Fruit fly (Drosophila melanogaster) whole organism, embryonic: Measurements from ENCODE around the gene hd.

ENCODE experiments used
- Aef1 ChIP-seq: fragments of 200-800 bp; sonication (Bioruptor generic); IDR thresholded peaks from 3 replicates; pipeline ENCODE4 v1.3.6; 2022; ENCODE audit warnings: missing biosample characterization, missing genetic modification characterization
- B-H2 ChIP-seq: fragments of 200-800 bp; sonication (Bioruptor generic); optimal IDR thresholded peaks from 2 replicates; lab custom pipeline; 2018; ENCODE audit warnings: missing biosample characterization, mild to moderate bottlenecking, missing genetic modification characterization
- CG10267 ChIP-seq: fragments of 200-800 bp; sonication (Bioruptor generic); optimal IDR thresholded peaks from 2 replicates; lab custom pipeline; 2018; ENCODE audit warnings: missing biosample characterization, mild to moderate bottlenecking, missing genetic modification characterization, moderate library complexity
- CG10274 ChIP-seq: fragments of 200-800 bp; sonication (Bioruptor generic); optimal IDR thresholded peaks from 3 replicates; lab custom pipeline; 2017; ENCODE audit warnings: missing biosample characterization, mild to moderate bottlenecking, missing genetic modification characterization
- CG11398 ChIP-seq: fragments of 200-800 bp; sonication (Bioruptor generic); optimal IDR thresholded peaks from 2 replicates; lab custom pipeline; 2016; ENCODE audit warnings: missing biosample characterization, missing genetic modification characterization
- CG1233 ChIP-seq: fragments of 200-800 bp; sonication (Bioruptor generic); optimal IDR thresholded peaks from 4 replicates; lab custom pipeline; 2018; ENCODE audit warnings: missing biosample characterization, mild to moderate bottlenecking, missing genetic modification characterization
- CG14441 ChIP-seq: fragments of 200-800 bp; sonication (Bioruptor generic); IDR thresholded peaks from 2 replicates; pipeline ENCODE4 v1.3.6; 2022; ENCODE audit warnings: missing biosample characterization, missing genetic modification characterization
- CG17328 ChIP-seq: fragments of 200-800 bp; sonication (Bioruptor generic); IDR thresholded peaks from 2 replicates; pipeline ENCODE4 v1.3.6; 2022; ENCODE audit warnings: missing biosample characterization, missing genetic modification characterization
- CG18011 ChIP-seq: fragments of 200-800 bp; sonication (Bioruptor generic); optimal IDR thresholded peaks from 2 replicates; lab custom pipeline; 2017; ENCODE audit warnings: missing biosample characterization, missing genetic modification characterization, mild to moderate bottlenecking, moderate library complexity, missing genotype
- CG18599 ChIP-seq: fragments of 200-800 bp; sonication (Bioruptor generic); optimal IDR thresholded peaks from 3 replicates; lab custom pipeline; 2017; ENCODE audit warnings: missing biosample characterization, missing genetic modification characterization, mild to moderate bottlenecking, moderate library complexity, missing genetic modification reagents
- CG2875 ChIP-seq: fragments of 200-800 bp; sonication (Bioruptor generic); optimal IDR thresholded peaks from 2 replicates; lab custom pipeline; 2017; ENCODE audit warnings: missing biosample characterization, mild to moderate bottlenecking, missing genetic modification characterization, missing genetic modification reagents
- CG30020 ChIP-seq: fragments of 200-800 bp; optimal IDR thresholded peaks from 2 replicates; lab custom pipeline; 2019; ENCODE audit warnings: missing biosample characterization, mild to moderate bottlenecking, missing genetic modification characterization, moderate library complexity
- CG31365 ChIP-seq: fragments of 200-800 bp; sonication (Bioruptor generic); optimal IDR thresholded peaks from 2 replicates; lab custom pipeline; 2018; ENCODE audit warnings: missing biosample characterization, mild to moderate bottlenecking, missing genetic modification characterization
- CG32767 ChIP-seq: fragments of 200-800 bp; sonication (Bioruptor generic); IDR thresholded peaks from 2 replicates; pipeline ENCODE4 v1.3.6; 2022; ENCODE audit warnings: missing biosample characterization, missing genetic modification characterization
- CG42726 ChIP-seq: fragments of 200-800 bp; sonication (Bioruptor generic); IDR thresholded peaks from 2 replicates; pipeline ENCODE4 v1.3.6; 2022; ENCODE audit warnings: missing biosample characterization, missing genetic modification characterization; ENCODE audit not compliant: partially characterized antibody
- CG4328 ChIP-seq: fragments of 200-800 bp; sonication (Bioruptor generic); optimal IDR thresholded peaks from 3 replicates; lab custom pipeline; 2017; ENCODE audit warnings: missing biosample characterization, missing genetic modification reagents, missing genetic modification characterization
- CG4404 ChIP-seq: fragments of 200-800 bp; sonication (Bioruptor generic); IDR thresholded peaks from 2 replicates; pipeline ENCODE4 v1.3.6; 2022; ENCODE audit warnings: missing biosample characterization, missing genetic modification characterization
- CG5953 ChIP-seq: fragments of 200-800 bp; sonication (Bioruptor generic); IDR thresholded peaks from 2 replicates; pipeline ENCODE4 v1.3.6; 2022; ENCODE audit warnings: missing biosample characterization, missing genetic modification characterization
- CG6689 ChIP-seq: fragments of 200-800 bp; sonication (Bioruptor generic); IDR thresholded peaks from 2 replicates; pipeline ENCODE4 v1.3.6; 2022; ENCODE audit warnings: missing biosample characterization, missing genetic modification characterization
- CG6813 ChIP-seq: fragments of 200-800 bp; sonication (Bioruptor generic); optimal IDR thresholded peaks from 2 replicates; lab custom pipeline; 2017; ENCODE audit warnings: missing biosample characterization, missing genetic modification characterization, mild to moderate bottlenecking, moderate library complexity, missing genetic modification reagents
- CG6854 ChIP-seq: fragments of 200-800 bp; sonication (Bioruptor generic); optimal IDR thresholded peaks from 3 replicates; lab custom pipeline; 2017; ENCODE audit warnings: missing biosample characterization, mild to moderate bottlenecking, missing genetic modification characterization
- CG7987 ChIP-seq: fragments of 200-800 bp; sonication (Bioruptor generic); optimal IDR thresholded peaks from 2 replicates; lab custom pipeline; 2018; ENCODE audit warnings: missing biosample characterization, mild to moderate bottlenecking, missing genetic modification characterization, moderate library complexity
- CG8290 ChIP-seq, 3 experiments: fragments of 200-800 bp; sonication (Bioruptor generic); optimal IDR thresholded peaks; 2 replicates each; lab custom pipeline; 2016 to 2019; ENCODE audit warnings: missing biosample characterization in 3 of 3, missing genetic modification characterization in 3 of 3, mild to moderate bottlenecking in 2 of 3, moderate library complexity in 1 of 3
- CG9215 ChIP-seq: fragments of 200-800 bp; sonication (Bioruptor generic); IDR thresholded peaks from 2 replicates; pipeline ENCODE4 v1.3.6; 2022; ENCODE audit warnings: missing biosample characterization, missing genetic modification characterization
- CG9797 ChIP-seq: fragments of 200-800 bp; sonication (Bioruptor generic); optimal IDR thresholded peaks from 3 replicates; lab custom pipeline; 2018; ENCODE audit warnings: missing biosample characterization, mild to moderate bottlenecking, missing genetic modification characterization
- CG9817 ChIP-seq: fragments of 200-800 bp; sonication (Bioruptor generic); optimal IDR thresholded peaks from 2 replicates; lab custom pipeline; 2018; ENCODE audit warnings: missing biosample characterization, mild to moderate bottlenecking, missing genetic modification characterization, moderate library complexity
- Dfd ChIP-seq, 2 experiments: fragments of >200 bp; optimal IDR thresholded peaks; 2 replicates each; lab custom pipeline; 2017; ENCODE audit warnings: missing biosample characterization in 2 of 2, missing genetic modification characterization in 2 of 2
- Hr3 ChIP-seq: fragments of 200-800 bp; sonication (Bioruptor generic); optimal IDR thresholded peaks from 3 replicates; lab custom pipeline; 2016; ENCODE audit warnings: missing biosample characterization, missing genetic modification characterization
- Side ChIP-seq: fragments of 200-800 bp; sonication (Bioruptor generic); optimal IDR thresholded peaks from 2 replicates; lab custom pipeline; 2016; ENCODE audit warnings: missing biosample characterization, missing genetic modification characterization
- Usf ChIP-seq: fragments of 200-800 bp; sonication (Bioruptor generic); optimal IDR thresholded peaks from 2 replicates; lab custom pipeline; 2017; ENCODE audit warnings: missing genotype, missing biosample characterization, missing genetic modification characterization
- Xbp1 ChIP-seq: fragments of 200-800 bp; sonication (Bioruptor generic); optimal IDR thresholded peaks from 3 replicates; lab custom pipeline; 2016; ENCODE audit warnings: missing biosample characterization, mild to moderate bottlenecking, missing genetic modification characterization
- bbx ChIP-seq: fragments of 200-800 bp; sonication (Bioruptor generic); IDR thresholded peaks from 2 replicates; pipeline ENCODE4 v1.3.6; 2022; ENCODE audit warnings: missing biosample characterization, missing genetic modification characterization; ENCODE audit not compliant: partially characterized antibody
- bowl ChIP-seq: fragments of 200-800 bp; sonication (Bioruptor generic); IDR thresholded peaks from 2 replicates; pipeline ENCODE4 v1.3.6; 2022; ENCODE audit warnings: missing biosample characterization, missing genetic modification characterization
- caup ChIP-seq: fragments of 200-800 bp; sonication (Bioruptor generic); optimal IDR thresholded peaks from 3 replicates; lab custom pipeline; 2017; ENCODE audit warnings: missing biosample characterization, mild to moderate bottlenecking, missing genetic modification characterization, moderate library complexity; ENCODE audit not compliant: severe bottlenecking
- crol ChIP-seq: fragments of 200-800 bp; sonication (Bioruptor generic); IDR thresholded peaks from 2 replicates; pipeline ENCODE4 v1.3.6; 2022; ENCODE audit warnings: missing biosample characterization, missing genetic modification characterization
- disco-r ChIP-seq: fragments of 200-800 bp; sonication (Bioruptor generic); optimal IDR thresholded peaks from 2 replicates; lab custom pipeline; 2016; ENCODE audit warnings: missing biosample characterization, missing genetic modification characterization
- dmrt99B ChIP-seq: fragments of 200-800 bp; sonication (Bioruptor generic); optimal IDR thresholded peaks from 2 replicates; lab custom pipeline; 2018; ENCODE audit warnings: missing biosample characterization, mild to moderate bottlenecking, missing genetic modification characterization, moderate library complexity
- fd64A ChIP-seq: fragments of 200-800 bp; sonication (Bioruptor generic); optimal IDR thresholded peaks from 3 replicates; lab custom pipeline; 2018; ENCODE audit warnings: missing biosample characterization, mild to moderate bottlenecking, missing genetic modification characterization
- ham ChIP-seq: fragments of 200-800 bp; sonication (Bioruptor generic); IDR thresholded peaks from 2 replicates; pipeline ENCODE4 v1.3.6; 2022; ENCODE audit warnings: missing biosample characterization, missing genetic modification characterization
- hth ChIP-seq: fragments of >200 bp; optimal IDR thresholded peaks from 2 replicates; lab custom pipeline; 2017; ENCODE audit warnings: inconsistent platforms
- luna ChIP-seq: fragments of 200-800 bp; sonication (Bioruptor generic); optimal IDR thresholded peaks from 2 replicates; lab custom pipeline; 2016; ENCODE audit warnings: missing biosample characterization, missing genetic modification characterization
- nau ChIP-seq: fragments of 200-800 bp; sonication (Bioruptor generic); optimal IDR thresholded peaks from 3 replicates; lab custom pipeline; 2017; ENCODE audit warnings: missing biosample characterization, mild to moderate bottlenecking, missing genetic modification characterization, missing genetic modification reagents
- nerfin-1 ChIP-seq: fragments of 200-800 bp; sonication (Bioruptor generic); optimal IDR thresholded peaks from 3 replicates; lab custom pipeline; 2019; ENCODE audit warnings: missing biosample characterization, mild to moderate bottlenecking, missing genetic modification characterization, moderate library complexity
- nom ChIP-seq: fragments of 200-800 bp; sonication (Bioruptor generic); optimal IDR thresholded peaks from 2 replicates; lab custom pipeline; 2017; ENCODE audit warnings: missing biosample characterization, missing genetic modification characterization, mild to moderate bottlenecking, moderate library complexity, missing genetic modification reagents
- pb ChIP-seq: fragments of 200-800 bp; sonication (Bioruptor generic); optimal IDR thresholded peaks from 3 replicates; lab custom pipeline; 2016; ENCODE audit warnings: missing biosample characterization, missing genetic modification characterization
- pita ChIP-seq: fragments of 200-800 bp; sonication (Bioruptor generic); optimal IDR thresholded peaks from 2 replicates; lab custom pipeline; 2017; ENCODE audit warnings: missing biosample characterization, mild to moderate bottlenecking, missing genetic modification characterization
- rib ChIP-seq: fragments of 200-800 bp; sonication (Bioruptor generic); IDR thresholded peaks from 2 replicates; pipeline ENCODE4 v1.3.6; 2022; ENCODE audit warnings: missing biosample characterization, missing genetic modification characterization
- tgo ChIP-seq: fragments of 200-800 bp; sonication (Bioruptor generic); IDR thresholded peaks from 3 replicates; pipeline ENCODE4 v1.3.6; 2022; ENCODE audit warnings: missing biosample characterization, missing genetic modification characterization
- unpg ChIP-seq: fragments of 200-800 bp; sonication (Bioruptor generic); optimal IDR thresholded peaks from 3 replicates; lab custom pipeline; 2018; ENCODE audit warnings: missing biosample characterization, mild to moderate bottlenecking, missing genetic modification characterization, moderate library complexity
- yki ChIP-seq: fragments of >200 bp; optimal IDR thresholded peaks from 3 replicates; lab custom pipeline; 2018

Gene hd

dm6 chr3R:5354373-5355134, 20.2 kb downstream of the hd start, which contains the start of the genes CG11999 and CG1161 (continued):
- peak; percentile 35 for TF ChIP-seq CG30020
- no peak for TF ChIP-seq CG4328 (GFP tag; lab: Kevin White, UChicago)
- no peak for TF ChIP-seq bowl (GFP tag; lab: Robert Waterston, UW)
- no peak for TF ChIP-seq CG31365 (tag; lab: Kevin White, UChicago)
- peak; percentile 36 for TF ChIP-seq Hr3 (GFP tag; lab: Kevin White, UChicago)
- TF ChIP-seq CG6813, result no peak
- TF ChIP-seq tgo (GFP tag; lab: Robert Waterston, UW), result no peak
- TF ChIP-seq CG14441 (GFP tag; lab: Robert Waterston, UW), result no peak
- no peak for TF ChIP-seq CG5953 (GFP tag; lab: Robert Waterston, UW)
- no peak for TF ChIP-seq CG7987 (GFP tag; lab: Kevin White, UChicago)
- TF ChIP-seq hth (lab: Kevin White, UChicago), result no peak
- no peak for TF ChIP-seq dmrt99B (tag; lab: Kevin White, UChicago)
- no peak for TF ChIP-seq crol (GFP tag; lab: Robert Waterston, UW)
- no peak for TF ChIP-seq Aef1 (GFP tag; lab: Robert Waterston, UW)
- TF ChIP-seq pita (GFP tag; lab: Kevin White, UChicago), result no peak
- TF ChIP-seq CG17328 (GFP tag; lab: Robert Waterston, UW), result no peak
- no peak for TF ChIP-seq CG42726
- no peak for TF ChIP-seq pb (GFP tag; lab: Kevin White, UChicago)
- no peak for TF ChIP-seq CG18599
- no peak for TF ChIP-seq yki
- TF ChIP-seq nau (GFP tag; lab: Kevin White, UChicago), result no peak
- TF ChIP-seq B-H2 (GFP tag; lab: Kevin White, UChicago), result no peak
- no peak for TF ChIP-seq CG2875 (GFP tag; lab: Kevin White, UChicago)
- no peak for TF ChIP-seq ham
- TF ChIP-seq CG4404 (GFP tag; lab: Robert Waterston, UW), result no peak
- TF ChIP-seq disco-r (GFP tag; lab: Kevin White, UChicago), result no peak
- TF ChIP-seq CG8290 (GFP tag; optimal IDR thresholded peaks at IDR 0.05; lab: Kevin White, UChicago), result peak; percentile 1
- TF ChIP-seq CG8290 (tag; optimal IDR thresholded peaks at IDR 0.05; lab: Kevin White, UChicago), result no peak
- no peak for TF ChIP-seq Side (GFP tag; lab: Kevin White, UChicago)
- no peak for TF ChIP-seq CG10274
- TF ChIP-seq CG9797 (GFP tag; lab: Kevin White, UChicago), result peak; percentile 69
- no peak for TF ChIP-seq CG6689
- TF ChIP-seq bbx (GFP tag; lab: Robert Waterston, UW), result no peak
- no peak for TF ChIP-seq CG9817 (tag; lab: Kevin White, UChicago)
- peak; percentile 69 for TF ChIP-seq nerfin-1 (tag; lab: Kevin White, UChicago)
- peak; percentile 16 for TF ChIP-seq nom
- peak; percentile 12 for TF ChIP-seq unpg (GFP tag; lab: Kevin White, UChicago)
- TF ChIP-seq rib (GFP tag; lab: Robert Waterston, UW), result no peak
- TF ChIP-seq fd64A, result no peak
- TF ChIP-seq Usf, result no peak
- TF ChIP-seq Dfd (GFP tag; optimal IDR thresholded peaks at IDR 0.05; lab: Kevin White, UChicago), result no peak
- TF ChIP-seq Xbp1 (GFP tag; lab: Kevin White, UChicago), result peak; percentile 93
- TF ChIP-seq luna (GFP tag; lab: Kevin White, UChicago), result no peak
- TF ChIP-seq CG18011 (GFP tag; lab: Kevin White, UChicago), result no peak
- no peak for TF ChIP-seq caup
- no peak for TF ChIP-seq CG9215
- no peak for TF ChIP-seq CG6854 (GFP tag; lab: Kevin White, UChicago)
- no peak for TF ChIP-seq CG1233
- TF ChIP-seq CG32767 (GFP tag; lab: Robert Waterston, UW), result 0 out of 2 replicates have a peak, but pooled peaks have one; percentile 12
- peak; percentile 43 for TF ChIP-seq CG10267 (tag; lab: Kevin White, UChicago)
- TF ChIP-seq CG11398 (GFP tag; lab: Kevin White, UChicago), result no peak
